Fruit fly (Drosophila melanogaster): Measurements from ENCODE around the gene CG7878.

dm6 chr3R:8119457-8120337, 2.8 kb upstream of the CG7878 start:
- TF ChIP-seq CTCF (optimal IDR thresholded peaks at IDR 0.05): no peak
- no peak for TF ChIP-seq CG8478 (optimal IDR thresholded peaks at IDR 0.05)
